Fruit fly (Drosophila melanogaster) whole organism: ENCODE data around the gene pum.

ENCODE experiments used
- Dll ChIP-seq: fragments of >200 bp; optimal IDR thresholded peaks from 2 replicates; lab custom pipeline; 2017
- EcR ChIP-seq, 2 experiments: fragments of >200 bp; optimal IDR thresholded peaks; 2 replicates each; lab custom pipeline; 2017; ENCODE audit warnings: missing biosample characterization in 2 of 2, missing genetic modification characterization in 2 of 2, missing genetic modification reagents in 2 of 2
- pan ChIP-seq: fragments of >200 bp; optimal IDR thresholded peaks from 2 replicates; lab custom pipeline; 2017
- psq ChIP-seq: fragments of >200 bp; optimal IDR thresholded peaks from 2 replicates; lab custom pipeline; 2017

DNA sequence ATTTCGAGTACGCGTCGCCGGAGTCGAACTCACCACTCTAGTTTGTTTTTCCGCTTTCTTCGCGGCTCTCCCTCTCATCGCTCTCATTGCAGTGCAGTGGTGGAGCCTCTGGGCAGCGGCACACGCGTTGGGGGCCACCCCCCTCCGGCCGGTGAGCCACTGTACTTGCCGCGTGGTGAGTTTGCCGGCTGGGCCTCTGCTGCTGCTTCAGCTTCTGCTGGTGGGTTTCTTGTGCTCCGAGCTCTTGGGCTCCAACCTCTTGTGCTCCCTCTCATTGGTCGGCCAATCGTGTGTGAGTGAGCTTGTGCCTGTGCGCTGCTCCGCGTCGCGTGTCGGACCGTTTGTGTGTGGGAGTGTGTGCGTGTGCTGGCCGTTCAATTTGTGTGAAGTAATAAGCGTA lies 184.5 kb downstream of the pum start:
- TF ChIP-seq EcR (GFP tag; optimal IDR thresholded peaks at IDR 0.05; lab: Kevin White, UChicago) (no peak), psq (no peak), pan (lab: Kevin White, UChicago) (no peak), Dll (lab: Kevin White, UChicago) (peak; percentile 93)
